Worm (Caenorhabditis elegans): ENCODE measurements around the gene parg-2.

Gene parg-2

DNA sequence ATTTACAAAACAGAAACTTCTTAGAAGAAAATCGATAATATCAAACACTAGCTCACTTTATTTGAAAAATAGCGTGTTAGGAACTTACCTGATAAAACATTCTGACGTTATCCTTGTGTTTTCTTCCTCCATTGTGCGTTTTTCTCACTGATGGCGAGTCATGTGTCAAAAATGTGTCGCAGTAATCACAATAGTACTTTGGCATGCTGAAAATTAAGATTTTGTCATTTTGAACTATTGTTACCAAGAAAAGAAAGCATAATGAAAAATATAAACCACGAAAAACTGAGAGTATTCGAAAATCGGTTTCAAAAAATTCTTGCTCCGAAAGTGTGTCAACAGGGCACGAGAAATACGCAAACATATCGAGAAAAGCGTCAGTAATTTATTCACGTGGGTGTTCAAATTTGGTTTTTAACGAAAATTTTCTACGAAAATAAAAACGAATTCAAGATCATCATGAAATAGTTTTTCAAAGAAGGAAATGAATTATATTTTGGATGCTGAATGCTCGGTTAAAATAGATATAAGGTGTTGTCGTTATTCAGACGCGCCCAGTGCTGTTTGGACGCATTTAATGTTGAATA is 27.2 kb downstream of the parg-2 start, which contains the start of gene snrp-3 (continued):
- no peak for TF ChIP-seq attf-6 (GFP tag; IDR thresholded peaks at IDR 0.05)
- no peak for TF ChIP-seq zfh-2 (GFP tag; conservative IDR thresholded peaks at IDR 0.05)
- peak; percentile 96 for TF ChIP-seq ztf-18 (tag; optimal IDR thresholded peaks at IDR 0.05)
- no peak for TF ChIP-seq rec-8 (tag; optimal IDR thresholded peaks at IDR 0.05)
- no peak for TF ChIP-seq mes-4 (tag; optimal IDR thresholded peaks at IDR 0.05)
- TF ChIP-seq egl-18 (GFP tag; IDR thresholded peaks at IDR 0.05), result no peak
- TF ChIP-seq Y56A3A.18 (GFP tag; IDR thresholded peaks at IDR 0.05), result no peak

DNA sequence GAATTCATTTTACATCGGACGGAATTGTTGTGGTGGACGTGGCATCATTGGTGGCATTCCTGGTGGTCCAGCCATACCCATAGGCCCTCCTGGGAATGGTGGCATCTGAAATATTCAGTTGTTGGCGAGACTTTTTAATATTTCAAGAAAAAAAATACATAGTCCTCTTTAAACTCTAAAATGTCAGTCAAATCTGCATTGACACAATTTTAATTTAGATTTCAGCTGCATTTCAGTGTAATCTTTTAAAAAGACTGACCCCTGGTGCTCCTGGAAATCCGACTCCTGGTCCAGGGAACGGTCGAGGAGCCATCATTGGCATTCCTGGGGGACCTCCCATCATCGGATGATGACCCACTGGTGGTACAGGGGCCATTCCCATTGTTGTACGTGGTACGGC is 28.0 kb downstream of the parg-2 start:
- TF ChIP-seq xnd-1 (tag; optimal IDR thresholded peaks at IDR 0.05) (no peak), nhr-120 (GFP tag; IDR thresholded peaks at IDR 0.05) (no peak), unc-62 (GFP tag; optimal IDR thresholded peaks at IDR 0.05) (no peak), Y95B8A.8 (GFP tag; IDR thresholded peaks at IDR 0.05) (0 out of 2 replicates have a peak, but pooled peaks have one; percentile 11), tbx-9 (tag; optimal IDR thresholded peaks at IDR 0.05; ENCODE audit: borderline replicate concordance) (no peak), sea-2 (GFP tag; IDR thresholded peaks at IDR 0.05) (no peak), gei-17 (GFP tag; optimal IDR thresholded peaks at IDR 0.05) (no peak), aptf-2 (GFP tag; conservative IDR thresholded peaks at IDR 0.05) (no peak)

DNA sequence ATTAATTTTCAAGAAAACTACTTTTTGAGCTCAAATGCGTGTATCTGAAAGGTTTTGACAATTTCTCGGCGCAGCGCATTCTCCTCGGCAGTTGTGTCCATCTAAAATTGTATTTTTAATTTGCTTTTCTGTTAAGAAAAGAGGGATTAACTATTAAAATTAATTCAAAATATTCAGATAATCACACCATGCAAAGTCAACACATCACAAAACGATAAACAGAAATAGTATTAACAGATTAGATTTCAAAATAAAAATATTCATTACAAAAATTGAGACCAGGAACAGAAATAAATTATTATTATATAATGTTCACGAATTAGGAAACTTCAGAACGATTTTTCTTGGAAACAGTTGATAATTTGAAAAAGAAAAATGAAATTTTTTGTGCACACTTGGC is 28.4 kb downstream of the parg-2 start, which contains the start of gene pole-2:
Gene pole-2 (minus strand): TSS at position 101 of the 400 bp plus-strand sequence.
- TF ChIP-seq hsf-1 (GFP tag; IDR thresholded peaks at IDR 0.05) (peak; percentile 16; the same call in 1 of the 2 replicates), snpc-4 (GFP tag; optimal IDR thresholded peaks at IDR 0.05) (no peak), snpc-4 (tag; optimal IDR thresholded peaks at IDR 0.05) (peak in 1 of 4 experiments; percentile 14), attf-3 (GFP tag; conservative IDR thresholded peaks at IDR 0.05) (no peak), zfh-2 (GFP tag; conservative IDR thresholded peaks at IDR 0.05) (no peak), efl-1 (GFP tag; optimal IDR thresholded peaks at IDR 0.05) (no peak), fkh-3 (tag; optimal IDR thresholded peaks at IDR 0.05) (no peak), ama-1 (optimal IDR thresholded peaks at IDR 0.05) (no peak), ama-1 (GFP tag; optimal IDR thresholded peaks at IDR 0.05) (peak in 1 of 2 experiments; percentile 60), Y53G8AR.9 (GFP tag; conservative IDR thresholded peaks at IDR 0.05) (0 out of 2 replicates have a peak, but pooled peaks have one; percentile 40), cebp-1 (GFP tag; IDR thresholded peaks at IDR 0.05) (no peak), cebp-1 (tag; optimal IDR thresholded peaks at IDR 0.05) (no peak), F49E8.2 (tag; optimal IDR thresholded peaks at IDR 0.05; ENCODE audit: insufficient read depth) (peak; percentile 3), F10E7.11 (tag; optimal IDR thresholded peaks at IDR 0.05) (no peak)

DNA sequence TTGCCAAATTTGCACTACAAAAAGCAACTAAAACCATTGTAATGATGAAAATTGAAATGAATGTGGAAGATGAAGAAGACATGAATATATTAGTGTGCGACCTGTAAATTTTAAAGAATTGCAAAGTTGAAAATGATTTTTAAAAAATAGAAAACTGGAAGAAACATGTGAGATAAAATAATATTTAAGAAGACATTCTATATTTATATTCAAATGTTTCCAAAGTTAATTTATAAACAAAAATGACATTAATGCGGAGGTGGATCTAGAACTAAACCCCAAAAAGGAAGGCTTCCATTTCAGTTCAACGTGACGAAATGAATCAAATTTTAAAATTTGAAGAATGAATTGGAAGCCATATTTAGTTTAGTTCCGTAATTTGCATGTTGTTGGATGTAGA is 35.7 kb downstream of the parg-2 start, which contains the start of gene nlp-60:
Gene nlp-60 (minus strand): TSS at position 101 of the 400 bp plus-strand sequence.
- TF ChIP-seq ztf-3 (GFP tag; optimal IDR thresholded peaks at IDR 0.05) (no peak), repo-1 (tag; optimal IDR thresholded peaks at IDR 0.05) (no peak), mcd-1 (GFP tag; IDR thresholded peaks at IDR 0.05) (no peak), ama-1 (optimal IDR thresholded peaks at IDR 0.05) (no peak), ama-1 (GFP tag; optimal IDR thresholded peaks at IDR 0.05) (no peak), rec-8 (tag; optimal IDR thresholded peaks at IDR 0.05) (no peak), B0019.2 (GFP tag; conservative IDR thresholded peaks at IDR 0.05) (no peak), B0261.1 (tag; optimal IDR thresholded peaks at IDR 0.05) (no peak), nhr-120 (GFP tag; IDR thresholded peaks at IDR 0.05) (no peak), mel-28 (tag; optimal IDR thresholded peaks at IDR 0.05; ENCODE audit: borderline replicate concordance) (no peak), zim-3 (tag; optimal IDR thresholded peaks at IDR 0.05) (no peak), dpl-1 (GFP tag; optimal IDR thresholded peaks at IDR 0.05) (no peak), egl-18 (GFP tag; IDR thresholded peaks at IDR 0.05) (no peak), atf-7 (tag; optimal IDR thresholded peaks at IDR 0.05) (no peak)
